Fruit fly (Drosophila melanogaster) whole organism, embryonic: ENCODE results near the gene mRpL10.
A peak's percentile ranks its signal among the peaks of the same experiment; 100 is the strongest.

Experiments used
- B-H1 ChIP-seq: fragments of 200-800 bp; sonication (Bioruptor generic); IDR thresholded peaks from 3 replicates; pipeline ENCODE4 v1.3.6; 2022; ENCODE audit warnings: missing biosample characterization, missing genetic modification characterization
- Blimp-1 ChIP-seq: fragments of 200-800 bp; sonication (Bioruptor generic); optimal IDR thresholded peaks from 3 replicates; lab custom pipeline; 2018; ENCODE audit warnings: missing biosample characterization, missing genetic modification characterization, mild to moderate bottlenecking, moderate library complexity, missing genetic modification reagents
- CG11723 ChIP-seq: fragments of 200-800 bp; sonication (Bioruptor generic); optimal IDR thresholded peaks from 2 replicates; lab custom pipeline; 2017; ENCODE audit warnings: missing biosample characterization, mild to moderate bottlenecking, missing genetic modification characterization
- CG13296 ChIP-seq: fragments of 200-800 bp; sonication (Bioruptor generic); optimal IDR thresholded peaks from 3 replicates; lab custom pipeline; 2018; ENCODE audit warnings: missing biosample characterization, mild to moderate bottlenecking, missing genetic modification characterization
- CG13424 ChIP-seq: fragments of 200-800 bp; sonication (Bioruptor generic); optimal IDR thresholded peaks from 2 replicates; lab custom pipeline; 2019; ENCODE audit warnings: missing biosample characterization, mild to moderate bottlenecking, missing genetic modification characterization, moderate library complexity
- CG15601 ChIP-seq: fragments of 200-800 bp; sonication (Bioruptor generic); optimal IDR thresholded peaks from 3 replicates; lab custom pipeline; 2019; ENCODE audit warnings: missing biosample characterization, mild to moderate bottlenecking, missing genetic modification characterization, moderate library complexity
- CG1602 ChIP-seq: fragments of 200-800 bp; sonication (Bioruptor generic); optimal IDR thresholded peaks from 3 replicates; lab custom pipeline; 2016; ENCODE audit warnings: missing biosample characterization, missing genetic modification characterization
- CG17385 ChIP-seq: fragments of 200-800 bp; sonication (Bioruptor generic); optimal IDR thresholded peaks from 3 replicates; lab custom pipeline; 2018; ENCODE audit warnings: missing biosample characterization, mild to moderate bottlenecking, missing genetic modification characterization
- CG18262 ChIP-seq: fragments of 200-800 bp; optimal IDR thresholded peaks from 3 replicates; lab custom pipeline; 2019; ENCODE audit warnings: missing biosample characterization, mild to moderate bottlenecking, missing genetic modification characterization, moderate library complexity
- CG2116 ChIP-seq: fragments of 200-800 bp; sonication (Bioruptor generic); optimal IDR thresholded peaks from 3 replicates; lab custom pipeline; 2018; ENCODE audit warnings: missing biosample characterization, mild to moderate bottlenecking, missing genetic modification characterization
- CG3838 ChIP-seq: fragments of 200-800 bp; sonication (Bioruptor generic); optimal IDR thresholded peaks from 3 replicates; lab custom pipeline; 2016; ENCODE audit warnings: missing biosample characterization, missing genetic modification characterization
- CG3847 ChIP-seq: fragments of 200-800 bp; sonication (Bioruptor generic); IDR thresholded peaks from 2 replicates; pipeline ENCODE4 v1.3.6; 2022; ENCODE audit warnings: missing biosample characterization, missing genetic modification characterization
- CG4328 ChIP-seq: fragments of 200-800 bp; sonication (Bioruptor generic); optimal IDR thresholded peaks from 3 replicates; lab custom pipeline; 2017; ENCODE audit warnings: missing biosample characterization, missing genetic modification reagents, missing genetic modification characterization
- CG6765 ChIP-seq: fragments of 200-800 bp; sonication (Bioruptor generic); optimal IDR thresholded peaks from 3 replicates; lab custom pipeline; 2017; ENCODE audit warnings: missing biosample characterization, mild to moderate bottlenecking, missing genetic modification characterization
- CG6813 ChIP-seq: fragments of 200-800 bp; sonication (Bioruptor generic); optimal IDR thresholded peaks from 2 replicates; lab custom pipeline; 2017; ENCODE audit warnings: missing biosample characterization, missing genetic modification characterization, mild to moderate bottlenecking, moderate library complexity, missing genetic modification reagents
- CG7928 ChIP-seq: fragments of 200-800 bp; sonication (Bioruptor generic); optimal IDR thresholded peaks from 2 replicates; lab custom pipeline; 2017; ENCODE audit warnings: missing biosample characterization, mild to moderate bottlenecking, missing genetic modification characterization
- Camta ChIP-seq: fragments of 200-800 bp; sonication (Bioruptor generic); optimal IDR thresholded peaks from 2 replicates; lab custom pipeline; 2016; ENCODE audit warnings: missing biosample characterization, missing genetic modification characterization
- D ChIP-seq, 2 experiments: fragments of 200-800 bp in 1 of 2; fragments of >200 bp in 1 of 2; sonication (Bioruptor generic) in 1 of 2; optimal IDR thresholded peaks; 2 replicates in 1 of 2; 3 replicates in 1 of 2; lab custom pipeline; 2017; ENCODE audit warnings: mild to moderate bottlenecking in 1 of 2, missing biosample characterization in 1 of 2, missing genetic modification characterization in 1 of 2, missing genetic modification reagents in 1 of 2
- D19A ChIP-seq: fragments of 200-800 bp; optimal IDR thresholded peaks from 3 replicates; lab custom pipeline; 2019; ENCODE audit warnings: missing biosample characterization, mild to moderate bottlenecking, missing genetic modification characterization, moderate library complexity
- Dll ChIP-seq: fragments of 200-800 bp; sonication (Bioruptor generic); IDR thresholded peaks from 4 replicates; pipeline ENCODE4 v1.3.6; 2022; ENCODE audit warnings: missing biosample characterization, missing genetic modification characterization; ENCODE audit not compliant: partially characterized antibody
- HHEX ChIP-seq: fragments of 200-800 bp; sonication (Bioruptor generic); optimal IDR thresholded peaks from 3 replicates; lab custom pipeline; 2017; ENCODE audit warnings: missing biosample characterization, mild to moderate bottlenecking, missing genetic modification characterization, missing genetic modification reagents
- HmgZ ChIP-seq: fragments of 200-800 bp; sonication (Bioruptor generic); optimal IDR thresholded peaks from 2 replicates; lab custom pipeline; 2018; ENCODE audit warnings: missing biosample characterization, mild to moderate bottlenecking, missing genetic modification characterization
- Hr78 ChIP-seq, 2 experiments: fragments of 200-800 bp in 1 of 2; fragments of >200 bp in 1 of 2; sonication (Bioruptor generic) in 1 of 2; optimal IDR thresholded peaks; 2 replicates each; lab custom pipeline; 2017 to 2019; ENCODE audit warnings: missing biosample characterization in 2 of 2, missing genetic modification characterization in 2 of 2, mild to moderate bottlenecking in 1 of 2, moderate library complexity in 1 of 2
- Med ChIP-seq: fragments of 200-800 bp; sonication (Bioruptor generic); peaks from one replicate; lab custom pipeline; 2016; ENCODE audit warnings: missing biosample characterization, missing genetic modification characterization, mild to moderate bottlenecking, inconsistent platforms, moderate library complexity
- Sox102F ChIP-seq: fragments of 200-800 bp; sonication (Bioruptor generic); optimal IDR thresholded peaks from 2 replicates; lab custom pipeline; 2018; ENCODE audit warnings: missing biosample characterization, mild to moderate bottlenecking, missing genetic modification characterization, moderate library complexity
- Trl ChIP-seq, 3 experiments: fragments of >200 bp in 2 of 3; fragments of 200-800 bp in 1 of 3; sonication (Bioruptor generic) in 1 of 3; optimal IDR thresholded peaks; 2 replicates in 1 of 3; 3 replicates in 2 of 3; lab custom pipeline; 2016 to 2017; ENCODE audit warnings: missing biosample characterization in 1 of 3, missing genetic modification characterization in 1 of 3
- YL-1 ChIP-seq: fragments of 200-800 bp; sonication (Bioruptor generic); optimal IDR thresholded peaks from 3 replicates; lab custom pipeline; 2017; ENCODE audit warnings: missing biosample characterization, mild to moderate bottlenecking, missing genetic modification characterization
- ab ChIP-seq: fragments of 200-800 bp; sonication (Bioruptor generic); optimal IDR thresholded peaks from 2 replicates; lab custom pipeline; 2016; ENCODE audit warnings: missing biosample characterization, missing genetic modification characterization
- bsh ChIP-seq, 2 experiments: fragments of 200-800 bp; sonication (Bioruptor generic); optimal IDR thresholded peaks; 2 replicates each; lab custom pipeline; 2017 to 2018; ENCODE audit warnings: mild to moderate bottlenecking in 2 of 2, missing biosample characterization in 2 of 2, missing genetic modification characterization in 2 of 2, moderate library complexity in 1 of 2
- cad ChIP-seq: fragments of >200 bp; optimal IDR thresholded peaks from 2 replicates; lab custom pipeline; 2017; ENCODE audit warnings: missing biosample characterization, missing genetic modification characterization
- cg ChIP-seq: fragments of 200-800 bp; sonication (Bioruptor generic); optimal IDR thresholded peaks from 3 replicates; lab custom pipeline; 2019; ENCODE audit warnings: missing biosample characterization, mild to moderate bottlenecking, missing genetic modification characterization, moderate library complexity
- croc ChIP-seq: fragments of 200-800 bp; sonication (Bioruptor generic); conservative IDR thresholded peaks from 3 replicates; pipeline ENCODE4 v1.3.6; 2022; ENCODE audit warnings: missing biosample characterization, missing genetic modification characterization
- danr ChIP-seq: fragments of 200-800 bp; sonication (Bioruptor generic); IDR thresholded peaks from 2 replicates; pipeline ENCODE4 v1.3.6; 2022; ENCODE audit warnings: missing biosample characterization, missing genetic modification characterization
- dmrt11E ChIP-seq: fragments of 200-800 bp; sonication (Bioruptor generic); optimal IDR thresholded peaks from 3 replicates; lab custom pipeline; 2018; ENCODE audit warnings: missing biosample characterization, mild to moderate bottlenecking, missing genetic modification characterization, moderate library complexity
- eve ChIP-seq, 2 experiments: fragments of >200 bp; optimal IDR thresholded peaks; 2 replicates each; lab custom pipeline; 2017; ENCODE audit warnings: missing biosample characterization in 2 of 2, missing genetic modification characterization in 2 of 2
- fu2 ChIP-seq: fragments of 200-800 bp; sonication (Bioruptor generic); optimal IDR thresholded peaks from 2 replicates; lab custom pipeline; 2016; ENCODE audit warnings: missing biosample characterization, missing genetic modification characterization
- gcm2 ChIP-seq: fragments of 200-800 bp; sonication (Bioruptor generic); optimal IDR thresholded peaks from 2 replicates; lab custom pipeline; 2016; ENCODE audit warnings: missing biosample characterization, missing genetic modification characterization
- gem ChIP-seq: fragments of 200-800 bp; sonication (Bioruptor generic); optimal IDR thresholded peaks from 2 replicates; lab custom pipeline; 2019; ENCODE audit warnings: missing biosample characterization, mild to moderate bottlenecking, missing genetic modification characterization, moderate library complexity
- hb ChIP-seq: fragments of 200-800 bp; sonication (Bioruptor generic); IDR thresholded peaks from 3 replicates; pipeline ENCODE4 v1.3.6; 2022; ENCODE audit warnings: missing biosample characterization, missing genetic modification characterization; ENCODE audit not compliant: partially characterized antibody
- nmo ChIP-seq: fragments of 200-800 bp; sonication (Bioruptor generic); optimal IDR thresholded peaks from 2 replicates; lab custom pipeline; 2018; ENCODE audit warnings: missing biosample characterization, mild to moderate bottlenecking, missing genetic modification characterization, moderate library complexity
- onecut ChIP-seq: fragments of 200-800 bp; sonication (Bioruptor generic); IDR thresholded peaks from 2 replicates; pipeline ENCODE4 v1.3.6; 2022; ENCODE audit warnings: missing biosample characterization, missing genetic modification characterization
- tna ChIP-seq: fragments of 200-800 bp; sonication (Bioruptor generic); IDR thresholded peaks from 2 replicates; pipeline ENCODE4 v1.3.6; 2022; ENCODE audit warnings: missing biosample characterization, missing genetic modification characterization; ENCODE audit not compliant: partially characterized antibody
- vvl ChIP-seq: fragments of 200-800 bp; sonication (Bioruptor generic); IDR thresholded peaks from 2 replicates; pipeline ENCODE4 v1.3.6; 2022; ENCODE audit warnings: missing biosample characterization, missing genetic modification characterization
- wdn ChIP-seq: fragments of 200-800 bp; sonication (Bioruptor generic); IDR thresholded peaks from 2 replicates; pipeline ENCODE4 v1.3.6; 2022; ENCODE audit warnings: missing biosample characterization, missing genetic modification characterization

mRpL10 gene

DNA sequence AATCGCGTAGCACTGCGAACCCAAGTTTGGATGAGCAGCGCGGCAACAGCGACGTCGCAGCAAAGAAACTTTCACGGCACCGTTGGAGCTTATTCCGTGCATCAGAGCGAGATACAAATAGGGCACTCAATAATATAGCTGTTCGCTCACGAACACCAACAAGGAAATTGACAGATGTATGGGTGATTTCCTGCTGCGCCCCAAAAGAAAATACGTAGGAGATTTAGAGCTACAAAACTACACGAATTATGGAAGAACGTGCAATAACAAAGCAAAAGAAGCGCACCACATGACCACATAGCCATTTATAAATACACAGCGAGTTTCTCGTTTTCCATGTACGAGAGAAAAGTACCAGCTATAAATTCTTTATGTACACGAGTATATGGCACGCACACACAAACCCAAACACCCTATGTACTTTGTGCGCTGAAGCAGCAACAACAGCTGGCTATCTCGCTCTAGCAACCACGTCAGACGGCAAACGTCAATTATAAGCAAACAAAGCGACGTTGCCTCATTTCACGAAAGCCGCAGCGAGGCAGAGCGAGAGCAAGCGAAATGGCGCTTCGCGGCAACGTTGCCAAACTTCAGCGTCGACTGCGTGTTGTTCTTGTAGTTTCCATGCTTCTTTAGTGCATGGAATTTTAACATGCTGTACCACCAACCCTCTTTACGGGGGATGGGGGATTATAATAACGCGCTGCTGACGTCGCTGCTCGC lies 42.0 kb upstream of the mRpL10 start (continued):
- peak; percentile 63 for TF ChIP-seq cad
- TF ChIP-seq CG13296 (GFP tag; lab: Kevin White, UChicago), result peak; percentile 14
- TF ChIP-seq wdn, result no peak
- no peak for TF ChIP-seq Hr78 (GFP tag; optimal IDR thresholded peaks at IDR 0.05; lab: Kevin White, UChicago)
- peak; percentile 94 for TF ChIP-seq cg (GFP tag; lab: Kevin White, UChicago)
- TF ChIP-seq CG11723 (GFP tag; lab: Kevin White, UChicago), result peak; percentile 25
- TF ChIP-seq CG6765 (GFP tag; lab: Kevin White, UChicago), result peak; percentile 63
- no peak for TF ChIP-seq hb (GFP tag; lab: Robert Waterston, UW)
- no peak for TF ChIP-seq fu2
- TF ChIP-seq CG4328 (GFP tag; lab: Kevin White, UChicago), result peak; percentile 79
- peak; percentile 21 for TF ChIP-seq ab
- peak; percentile 76 for TF ChIP-seq Med (GFP tag; lab: Kevin White, UChicago)
- TF ChIP-seq CG7928 (GFP tag; lab: Kevin White, UChicago), result peak; percentile 16
- TF ChIP-seq CG6813 (GFP tag; lab: Kevin White, UChicago), result peak; percentile 46
- TF ChIP-seq onecut, result peak; percentile 82
- TF ChIP-seq CG17385 (GFP tag; lab: Kevin White, UChicago), result peak; percentile 61
- no peak for TF ChIP-seq Blimp-1 (GFP tag; lab: Kevin White, UChicago)
- peak; percentile 15 for TF ChIP-seq CG2116 (GFP tag; lab: Kevin White, UChicago)
- peak; percentile 9 for TF ChIP-seq HmgZ
- no peak for TF ChIP-seq Dll (GFP tag; lab: Robert Waterston, UW)
- TF ChIP-seq CG3838 (GFP tag; lab: Kevin White, UChicago), result no peak
- TF ChIP-seq YL-1 (GFP tag; lab: Kevin White, UChicago), result peak; percentile 55
- peak; percentile 86 for TF ChIP-seq D (optimal IDR thresholded peaks at IDR 0.05; lab: Kevin White, UChicago)
- no peak for TF ChIP-seq D (GFP tag; optimal IDR thresholded peaks at IDR 0.05; lab: Kevin White, UChicago)

DNA sequence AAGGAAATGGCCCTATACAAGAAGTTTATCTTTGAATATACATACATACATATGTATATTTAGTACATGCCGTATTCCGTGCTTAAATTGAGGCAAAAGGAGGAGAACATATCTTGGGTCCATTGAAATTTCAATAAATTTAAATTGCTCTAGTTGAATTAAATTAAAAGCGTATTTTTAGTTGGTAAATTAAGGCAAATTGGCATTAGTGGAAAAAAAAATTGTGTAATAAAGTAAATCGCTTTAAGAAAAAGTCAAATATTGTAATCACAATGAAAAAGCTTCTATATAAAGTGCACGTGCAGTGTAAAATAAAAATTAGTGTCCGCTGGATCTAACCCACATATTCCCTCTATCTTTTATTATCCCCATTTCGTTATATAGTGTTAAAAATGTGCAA lies 41.4 kb upstream of the mRpL10 start:
- TF ChIP-seq gcm2 (GFP tag; lab: Kevin White, UChicago), result no peak
- TF ChIP-seq tna, result no peak
- TF ChIP-seq D19A (tag; lab: Kevin White, UChicago), result peak; percentile 59
- TF ChIP-seq CG13424 (tag; lab: Kevin White, UChicago), result no peak
- TF ChIP-seq CG1602 (GFP tag; lab: Kevin White, UChicago), result no peak
- TF ChIP-seq CG3847 (GFP tag; lab: Robert Waterston, UW), result no peak
- TF ChIP-seq croc (GFP tag; lab: Robert Waterston, UW), result no peak
- no peak for TF ChIP-seq bsh (GFP tag; optimal IDR thresholded peaks at IDR 0.05; lab: Kevin White, UChicago)
- no peak for TF ChIP-seq B-H1 (GFP tag; lab: Robert Waterston, UW)
- TF ChIP-seq CG18262 (tag; lab: Kevin White, UChicago), result peak; percentile 14
- peak; percentile 2 for TF ChIP-seq nmo (GFP tag; lab: Kevin White, UChicago)
- TF ChIP-seq eve (GFP tag; optimal IDR thresholded peaks at IDR 0.05; lab: Kevin White, UChicago), result peak in 1 of 2 experiments; percentile 69
- peak; percentile 35 for TF ChIP-seq gem (tag; lab: Kevin White, UChicago)
- TF ChIP-seq Trl (optimal IDR thresholded peaks at IDR 0.05; lab: Kevin White, UChicago), result no peak
- no peak for TF ChIP-seq Trl (GFP tag; optimal IDR thresholded peaks at IDR 0.05; lab: Kevin White, UChicago)
- TF ChIP-seq danr (GFP tag; lab: Robert Waterston, UW), result no peak
- TF ChIP-seq vvl (GFP tag; lab: Robert Waterston, UW), result no peak
- TF ChIP-seq HHEX (GFP tag; lab: Kevin White, UChicago), result no peak
- TF ChIP-seq dmrt11E (tag; lab: Kevin White, UChicago), result peak; percentile 11
- peak; percentile 2 for TF ChIP-seq Sox102F
- TF ChIP-seq CG15601, result no peak
- TF ChIP-seq Camta (GFP tag; lab: Kevin White, UChicago), result no peak
